Fruit fly (Drosophila melanogaster) whole organism, embryonic: ENCODE results near the gene dpr7.

ENCODE experiments used
- C15 ChIP-seq: fragments of 200-800 bp; sonication (Bioruptor generic); IDR thresholded peaks from 3 replicates; pipeline ENCODE4 v1.3.6; 2022; ENCODE audit warnings: missing biosample characterization, missing genetic modification characterization
- CG1233 ChIP-seq: fragments of 200-800 bp; sonication (Bioruptor generic); optimal IDR thresholded peaks from 4 replicates; lab custom pipeline; 2018; ENCODE audit warnings: missing biosample characterization, mild to moderate bottlenecking, missing genetic modification characterization
- CG15601 ChIP-seq: fragments of 200-800 bp; sonication (Bioruptor generic); optimal IDR thresholded peaks from 3 replicates; lab custom pipeline; 2019; ENCODE audit warnings: missing biosample characterization, mild to moderate bottlenecking, missing genetic modification characterization, moderate library complexity
- CG18619 ChIP-seq: fragments of 200-800 bp; sonication (Bioruptor generic); optimal IDR thresholded peaks from 3 replicates; lab custom pipeline; 2017; ENCODE audit warnings: missing biosample characterization, mild to moderate bottlenecking, missing genetic modification characterization
- h ChIP-seq: fragments of >200 bp; optimal IDR thresholded peaks from 2 replicates; lab custom pipeline; 2017
- sob ChIP-seq: fragments of 200-800 bp; sonication (Bioruptor generic); IDR thresholded peaks from 2 replicates; pipeline ENCODE4 v1.3.6; 2022; ENCODE audit warnings: missing biosample characterization, missing genetic modification characterization
- twi ChIP-seq: fragments of 200-800 bp; optimal IDR thresholded peaks from 2 replicates; lab custom pipeline; 2019; ENCODE audit warnings: missing biosample characterization, mild to moderate bottlenecking, missing genetic modification characterization, moderate library complexity

- TF ChIP-seq C15 (GFP tag; lab: Robert Waterston, UW) (no peak), CG18619 (GFP tag; lab: Kevin White, UChicago) (no peak), twi (tag; lab: Kevin White, UChicago) (no peak), CG15601 (tag; lab: Kevin White, UChicago) (no peak), CG1233 (GFP tag; lab: Kevin White, UChicago) (no peak), sob (GFP tag; lab: Robert Waterston, UW) (no peak), h (lab: Kevin White, UChicago) (no peak)
Measured at dm6 chr4:210011-210649, 43.0 kb downstream of the dpr7 start, which contains the start of gene Crk.
